Worm (Caenorhabditis elegans) whole organism, L2 larva: ENCODE measurements around the gene lido-18.

Experiments used
- ama-1 ChIP-seq: fragments of 150-350 bp; optimal IDR thresholded peaks from 2 replicates; lab custom pipeline; 2018; ENCODE audit warnings: inconsistent platforms
- egl-27 ChIP-seq: sonication (generic microtip); optimal IDR thresholded peaks from 3 replicates; lab custom pipeline; 2017; ENCODE audit warnings: missing biosample characterization, missing genetic modification reagents, missing genetic modification characterization
- lin-39 ChIP-seq: fragments of 150-350 bp; optimal IDR thresholded peaks from 2 replicates; lab custom pipeline; 2014; ENCODE audit warnings: missing biosample characterization, missing genetic modification reagents, missing genetic modification characterization
- zag-1 ChIP-seq: fragments of 150-350 bp; optimal IDR thresholded peaks from 2 replicates; lab custom pipeline; 2014; ENCODE audit warnings: missing biosample characterization, missing genetic modification characterization
- ztf-1 ChIP-seq: fragments of 200-800 bp; sonication (Bioruptor generic); conservative IDR thresholded peaks from 2 replicates; pipeline ENCODE4 v1.3.6; 2022; ENCODE audit warnings: missing genetic modification characterization, missing compliant biosample characterization

- TF ChIP-seq ztf-1 (GFP tag; lab: Robert Waterston, UW) (no peak), egl-27 (no peak), ama-1 (lab: Kevin White, UChicago) (no peak), zag-1 (tag; lab: Kevin White, UChicago) (no peak), lin-39 (tag; lab: Kevin White, UChicago) (no peak)
Measured at ce11 chrIII:7694274-7694673, 32.2 kb downstream of the lido-18 start, which contains the start of gene C18H2.5.
